Fruit fly (Drosophila melanogaster) Kc167 (cell line): ENCODE results near the gene Ir67c.

ENCODE experiments used
- Myc ChIP-seq: fragments of >200 bp; optimal IDR thresholded peaks from 2 replicates; lab custom pipeline; 2017; ENCODE audit warnings: missing external identifiers
- Sin3A ChIP-seq: fragments of >200 bp; optimal IDR thresholded peaks from 2 replicates; lab custom pipeline; 2018; ENCODE audit warnings: missing external identifiers
- h ChIP-seq: fragments of >200 bp; optimal IDR thresholded peaks from 3 replicates; lab custom pipeline; 2018; ENCODE audit warnings: missing external identifiers
- insv ChIP-seq: fragments of >200 bp; optimal IDR thresholded peaks from 3 replicates; lab custom pipeline; 2018; ENCODE audit warnings: missing external identifiers
- psq ChIP-seq: fragments of >200 bp; optimal IDR thresholded peaks from 2 replicates; lab custom pipeline; 2017; ENCODE audit warnings: missing external identifiers

DNA sequence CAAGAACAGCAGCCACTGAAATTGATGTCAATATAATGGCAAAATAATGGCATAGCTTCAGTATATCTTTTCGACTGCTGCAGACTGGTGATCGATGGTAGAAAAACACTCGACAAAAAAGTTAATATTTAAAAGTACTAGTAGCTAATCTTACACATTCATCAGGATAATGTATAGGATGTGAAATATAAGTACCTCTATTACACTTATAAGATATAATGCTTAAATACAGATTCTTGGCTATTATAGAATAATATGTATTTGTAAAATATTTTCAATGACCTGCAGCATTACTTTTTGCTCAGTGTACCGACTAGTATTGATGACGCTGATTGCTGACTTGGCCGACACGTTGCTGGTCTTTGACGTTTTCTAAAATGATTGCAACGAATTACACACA, 47.7 kb downstream of the Ir67c start:
- TF ChIP-seq insv (lab: Kevin White, UChicago) (no peak), h (lab: Kevin White, UChicago) (no peak), psq (lab: Kevin White, UChicago) (no peak), Sin3A (lab: Kevin White, UChicago) (no peak), Myc (lab: Kevin White, UChicago) (no peak)
